Fruit fly (Drosophila melanogaster) whole organism, larva: ENCODE measurements around the gene nac.
A peak's percentile ranks its signal among the peaks of the same experiment; 100 is the strongest.

Experiments
- noc ChIP-seq: fragments of 200-800 bp; sonication (Bioruptor generic); optimal IDR thresholded peaks from 3 replicates; lab custom pipeline; 2019; ENCODE audit warnings: missing biosample characterization, mild to moderate bottlenecking, missing genetic modification characterization, moderate library complexity

Gene nac

dm6 chr3R:8327967-8328789 lies 24.4 kb upstream of the nac start:
- no peak for TF ChIP-seq noc (tag; lab: Kevin White, UChicago)

- TF ChIP-seq noc (tag; lab: Kevin White, UChicago): no peak
These were observed 23.1 kb upstream of the nac start for dm6 chr3R:8326884-8327283.

- TF ChIP-seq noc (tag; lab: Kevin White, UChicago): no peak
These were observed 20.2 kb upstream of the nac start, which contains the start of gene CG7443 for dm6 chr3R:8324016-8324415. Gene CG7443 (plus strand): TSS chr3R:8324316.

dm6 chr3R:8321447-8321846 lies 17.6 kb upstream of the nac start, which contains the start of gene Or85a:
Gene Or85a (plus strand): TSS chr3R:8321747.
- TF ChIP-seq noc (tag; lab: Kevin White, UChicago): no peak

dm6 chr3R:8317709-8318335 lies 14.0 kb upstream of the nac start:
- TF ChIP-seq noc (tag; lab: Kevin White, UChicago): no peak

- peak; percentile 44 for TF ChIP-seq noc (tag; lab: Kevin White, UChicago)
These were observed 13.4 kb upstream of the nac start, which contains the start of gene Ctr1B for dm6 chr3R:8317215-8317614. Gene Ctr1B (plus strand): TSS chr3R:8317612.

- no peak for TF ChIP-seq noc (tag; lab: Kevin White, UChicago)
These were observed 12.7 kb upstream of the nac start, which contains the start of gene Coq2 for dm6 chr3R:8316344-8317105. Gene Coq2 (minus strand): TSS chr3R:8316543.

- TF ChIP-seq noc (tag; lab: Kevin White, UChicago): no peak
These were observed 9.2 kb upstream of the nac start, which contains the start of gene CG7483 for dm6 chr3R:8313038-8313437. Gene CG7483 (plus strand): TSS chr3R:8313208.

dm6 chr3R:8312037-8312436 lies 8.2 kb upstream of the nac start, which contains the start of the genes CG11694 and CG11698:
Gene CG11694 (minus strand): TSS chr3R:8312137.
Gene CG11698 (plus strand): TSS chr3R:8312188.
- TF ChIP-seq noc (tag; lab: Kevin White, UChicago): no peak

- no peak for TF ChIP-seq noc (tag; lab: Kevin White, UChicago)
These were observed 6.9 kb upstream of the nac start, which contains the start of gene CG11693 for dm6 chr3R:8310678-8311077. Gene CG11693 (minus strand): TSS chr3R:8310778.

- TF ChIP-seq noc (tag; lab: Kevin White, UChicago): no peak
These were observed 4.7 kb upstream of the nac start, which contains the start of gene tex for dm6 chr3R:8308515-8308959. Gene tex (minus strand): TSS chr3R:8308645.

dm6 chr3R:8307283-8307682 lies 3.5 kb upstream of the nac start:
- no peak for TF ChIP-seq noc (tag; lab: Kevin White, UChicago)

- TF ChIP-seq noc (tag; lab: Kevin White, UChicago): no peak
These were observed 3.1 kb upstream of the nac start for dm6 chr3R:8306927-8307261.

- no peak for TF ChIP-seq noc (tag; lab: Kevin White, UChicago)
These were observed 2.5 kb upstream of the nac start for dm6 chr3R:8306188-8306926.

- no peak for TF ChIP-seq noc (tag; lab: Kevin White, UChicago)
These were observed 1.3 kb upstream of the nac start, which contains the start of gene Sgt1 for dm6 chr3R:8305110-8305509. Gene Sgt1 (minus strand): TSS chr3R:8305274.
